Fruit fly (Drosophila melanogaster): Measurements from ENCODE around the gene CG34398.

The CG34398 gene

DNA sequence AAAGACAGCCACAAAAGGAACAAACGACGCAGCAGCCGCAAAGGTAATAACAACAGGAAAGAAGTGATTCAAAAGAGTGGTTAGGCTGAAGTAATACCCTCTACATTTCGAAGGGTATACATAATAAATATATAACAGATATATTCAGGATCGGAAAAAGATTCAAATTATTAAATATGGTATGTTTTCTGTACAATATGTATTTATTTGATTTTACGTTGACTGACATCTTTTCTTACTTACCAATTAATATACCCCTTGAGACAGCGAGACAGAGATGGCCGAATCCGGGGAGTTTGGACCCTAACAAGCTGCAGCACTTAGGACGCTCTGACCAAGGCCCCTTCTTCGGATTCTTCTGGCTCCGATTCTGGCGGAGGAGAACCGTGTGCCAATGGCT is 7.7 kb downstream of the CG34398 start:
- TF ChIP-seq EcR (GFP tag; optimal IDR thresholded peaks at IDR 0.05) = no peak
- no peak for TF ChIP-seq CG12605 (GFP tag; IDR thresholded peaks at IDR 0.05)
- TF ChIP-seq CG8301 (tag; optimal IDR thresholded peaks at IDR 0.05) = no peak
- TF ChIP-seq CG9948 (tag; optimal IDR thresholded peaks at IDR 0.05) = peak; percentile 58
- peak; percentile 35 for TF ChIP-seq CG14655 (GFP tag; optimal IDR thresholded peaks at IDR 0.05)
- peak; percentile 26 for TF ChIP-seq CG34367 (tag; optimal IDR thresholded peaks at IDR 0.05)
- no peak for TF ChIP-seq CG4496 (GFP tag; IDR thresholded peaks at IDR 0.05)
- TF ChIP-seq CG15710 (tag; optimal IDR thresholded peaks at IDR 0.05) = peak; percentile 23
- peak; percentile 2 for TF ChIP-seq Snoo (tag; optimal IDR thresholded peaks at IDR 0.05)
- no peak for TF ChIP-seq D1 (tag; optimal IDR thresholded peaks at IDR 0.05)
- TF ChIP-seq CG17806 (tag; optimal IDR thresholded peaks at IDR 0.05) = peak; percentile 49
- TF ChIP-seq Ets98B (GFP tag; IDR thresholded peaks at IDR 0.05) = no peak
- TF ChIP-seq CG10348 (GFP tag; IDR thresholded peaks at IDR 0.05) = no peak
- no peak for TF ChIP-seq CG32121 (GFP tag; IDR thresholded peaks at IDR 0.05)
- TF ChIP-seq CG8159 (tag; optimal IDR thresholded peaks at IDR 0.05) = peak; percentile 54
- TF ChIP-seq gl (tag; optimal IDR thresholded peaks at IDR 0.05) = no peak
- TF ChIP-seq Pif1B (GFP tag; optimal IDR thresholded peaks at IDR 0.05) = no peak
- no peak for TF ChIP-seq CG13204 (GFP tag; optimal IDR thresholded peaks at IDR 0.05)
- TF ChIP-seq rn (GFP tag; IDR thresholded peaks at IDR 0.05) = no peak
- no peak for TF ChIP-seq fd96Ca (GFP tag; IDR thresholded peaks at IDR 0.05)
- no peak for TF ChIP-seq Pif1A (GFP tag; optimal IDR thresholded peaks at IDR 0.05)

DNA sequence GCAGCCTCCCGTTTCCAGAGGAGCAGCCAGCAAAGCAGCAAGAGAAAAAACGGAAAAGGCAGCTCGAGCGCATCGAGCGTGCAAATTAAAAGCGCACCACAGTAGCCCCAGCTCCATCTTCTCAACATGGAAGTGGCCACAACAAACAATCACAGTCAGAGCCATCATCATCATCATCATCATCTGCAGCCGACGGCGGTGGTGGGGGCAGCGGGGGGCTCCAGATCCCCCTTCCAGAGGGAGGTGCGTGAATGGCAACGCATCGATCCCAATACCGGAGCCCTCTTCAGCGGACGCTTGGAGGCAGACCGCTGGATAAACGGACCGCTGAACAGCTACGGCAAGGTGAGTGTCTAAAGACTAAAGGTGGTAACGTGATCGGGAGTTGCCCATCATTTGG is 17.1 kb downstream of the CG34398 start:
- TF ChIP-seq CG15710 (tag; optimal IDR thresholded peaks at IDR 0.05) (no peak), CG34367 (tag; optimal IDR thresholded peaks at IDR 0.05) (no peak), Snoo (tag; optimal IDR thresholded peaks at IDR 0.05) (no peak), fd96Ca (GFP tag; IDR thresholded peaks at IDR 0.05) (no peak), CG13204 (GFP tag; optimal IDR thresholded peaks at IDR 0.05) (peak; percentile 87)

DNA sequence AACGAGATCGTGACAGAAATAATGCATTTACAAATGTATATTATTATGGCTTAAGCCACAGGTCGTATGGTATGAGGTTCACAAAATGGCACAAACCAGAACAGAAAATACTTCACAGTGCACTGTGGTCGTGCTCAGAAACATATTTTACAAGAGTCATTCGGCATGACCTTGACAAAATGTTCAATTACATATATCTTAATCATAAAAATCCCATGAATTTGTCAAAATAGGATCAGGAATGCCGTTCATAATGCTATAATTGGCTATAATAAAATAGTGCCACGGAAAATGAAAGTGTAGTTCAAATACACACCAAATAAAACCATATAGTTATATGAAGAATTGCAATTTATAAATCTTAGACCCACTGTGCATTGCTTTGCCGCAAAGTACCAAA is 21.1 kb downstream of the CG34398 start:
- peak; percentile 24 for TF ChIP-seq gl (tag; optimal IDR thresholded peaks at IDR 0.05)
- TF ChIP-seq CG4496 (GFP tag; IDR thresholded peaks at IDR 0.05) = no peak
- TF ChIP-seq Pif1B (GFP tag; optimal IDR thresholded peaks at IDR 0.05) = peak; percentile 61
- TF ChIP-seq CG14655 (GFP tag; optimal IDR thresholded peaks at IDR 0.05) = peak; percentile 81
- peak; percentile 74 for TF ChIP-seq CG17806 (tag; optimal IDR thresholded peaks at IDR 0.05)
- no peak for TF ChIP-seq Snoo (tag; optimal IDR thresholded peaks at IDR 0.05)
- peak; percentile 82 for TF ChIP-seq CG8159 (tag; optimal IDR thresholded peaks at IDR 0.05)
- TF ChIP-seq CG9948 (tag; optimal IDR thresholded peaks at IDR 0.05) = peak; percentile 71
- TF ChIP-seq Ets98B (GFP tag; IDR thresholded peaks at IDR 0.05) = peak; percentile 25; the same call in 1 of the 2 replicates
- peak; percentile 82 for TF ChIP-seq CG8301 (tag; optimal IDR thresholded peaks at IDR 0.05)
- no peak for TF ChIP-seq rn (GFP tag; IDR thresholded peaks at IDR 0.05)
- TF ChIP-seq CG32121 (GFP tag; IDR thresholded peaks at IDR 0.05) = peak; percentile 21; the same call in 1 of the 2 replicates
- no peak for TF ChIP-seq EcR (GFP tag; optimal IDR thresholded peaks at IDR 0.05)
- TF ChIP-seq fd96Ca (GFP tag; IDR thresholded peaks at IDR 0.05) = no peak
- TF ChIP-seq CG10348 (GFP tag; IDR thresholded peaks at IDR 0.05) = no peak
- no peak for TF ChIP-seq CG12605 (GFP tag; IDR thresholded peaks at IDR 0.05)
- TF ChIP-seq CG34367 (tag; optimal IDR thresholded peaks at IDR 0.05) = peak; percentile 69
- peak; percentile 69 for TF ChIP-seq CG15710 (tag; optimal IDR thresholded peaks at IDR 0.05)
- peak; percentile 55 for TF ChIP-seq D1 (tag; optimal IDR thresholded peaks at IDR 0.05)
- no peak for TF ChIP-seq CG13204 (GFP tag; optimal IDR thresholded peaks at IDR 0.05)
- peak; percentile 18 for TF ChIP-seq Pif1A (GFP tag; optimal IDR thresholded peaks at IDR 0.05)

DNA sequence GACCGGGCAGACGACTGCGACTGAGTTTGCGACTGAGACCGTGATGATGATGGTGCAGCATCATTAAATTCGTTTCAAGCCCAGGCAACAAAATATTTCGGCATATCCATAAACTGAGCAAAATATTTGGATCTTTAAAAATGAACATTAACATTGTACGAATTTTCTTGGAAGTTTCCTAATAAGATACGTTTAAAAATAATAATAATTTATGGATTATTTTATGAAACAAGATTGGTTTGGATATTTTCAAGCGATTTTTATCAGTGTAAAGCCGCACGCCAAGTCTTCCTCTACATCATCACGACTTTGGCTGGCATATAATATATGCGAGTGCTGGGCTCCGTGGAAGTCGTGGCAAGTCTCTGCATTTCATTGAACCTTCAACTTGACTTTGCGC is 21.7 kb downstream of the CG34398 start:
- TF ChIP-seq CG34367 (tag; optimal IDR thresholded peaks at IDR 0.05) = peak; percentile 78
- peak; percentile 83 for TF ChIP-seq CG9948 (tag; optimal IDR thresholded peaks at IDR 0.05)
- TF ChIP-seq CG14655 (GFP tag; optimal IDR thresholded peaks at IDR 0.05) = peak; percentile 75
- peak; percentile 33 for TF ChIP-seq CG13204 (GFP tag; optimal IDR thresholded peaks at IDR 0.05)
- peak; percentile 76 for TF ChIP-seq CG15710 (tag; optimal IDR thresholded peaks at IDR 0.05)
- TF ChIP-seq gl (tag; optimal IDR thresholded peaks at IDR 0.05) = peak; percentile 63
- no peak for TF ChIP-seq Snoo (tag; optimal IDR thresholded peaks at IDR 0.05)
- peak; percentile 68 for TF ChIP-seq Ets98B (GFP tag; IDR thresholded peaks at IDR 0.05)
- peak; percentile 78 for TF ChIP-seq CG8301 (tag; optimal IDR thresholded peaks at IDR 0.05)
- peak; percentile 83 for TF ChIP-seq CG17806 (tag; optimal IDR thresholded peaks at IDR 0.05)
- peak; percentile 33 for TF ChIP-seq Pif1A (GFP tag; optimal IDR thresholded peaks at IDR 0.05)
- TF ChIP-seq D1 (tag; optimal IDR thresholded peaks at IDR 0.05) = peak; percentile 41
- 0 out of 3 replicates have a peak, but pooled peaks have one; percentile 34 for TF ChIP-seq fd96Ca (GFP tag; IDR thresholded peaks at IDR 0.05)
- TF ChIP-seq CG32121 (GFP tag; IDR thresholded peaks at IDR 0.05) = peak; percentile 62; the same call in 1 of the 2 replicates
- peak; percentile 45; the same call in 1 of the 2 replicates for TF ChIP-seq rn (GFP tag; IDR thresholded peaks at IDR 0.05)
- TF ChIP-seq EcR (GFP tag; optimal IDR thresholded peaks at IDR 0.05) = peak; percentile 51
- TF ChIP-seq Pif1B (GFP tag; optimal IDR thresholded peaks at IDR 0.05) = peak; percentile 84
- no peak for TF ChIP-seq CG10348 (GFP tag; IDR thresholded peaks at IDR 0.05)
- TF ChIP-seq CG4496 (GFP tag; IDR thresholded peaks at IDR 0.05) = peak; percentile 75
- peak; percentile 82 for TF ChIP-seq CG8159 (tag; optimal IDR thresholded peaks at IDR 0.05)
- TF ChIP-seq CG12605 (GFP tag; IDR thresholded peaks at IDR 0.05) = peak; percentile 60

DNA sequence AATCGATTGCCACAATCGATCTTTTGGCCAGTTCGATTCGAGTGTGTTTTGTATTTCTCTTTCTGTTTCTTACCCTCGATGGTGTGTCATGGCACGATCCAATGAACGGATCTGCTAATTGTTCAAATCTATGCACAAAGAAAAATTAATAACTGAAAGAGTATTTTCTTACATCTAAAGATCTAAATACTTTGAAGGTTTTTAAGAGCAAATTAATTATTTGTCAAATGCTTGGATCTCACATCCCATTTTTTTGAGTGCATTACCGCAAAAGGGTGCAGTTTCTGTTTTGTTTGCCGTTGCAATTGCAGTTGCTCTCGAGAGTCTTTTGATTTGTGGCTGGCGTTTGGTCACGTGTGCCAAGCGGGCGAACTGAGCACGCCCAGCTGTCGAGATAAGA is 23.3 kb downstream of the CG34398 start:
- TF ChIP-seq CG15710 (tag; optimal IDR thresholded peaks at IDR 0.05) (no peak), Ets98B (GFP tag; IDR thresholded peaks at IDR 0.05) (peak; percentile 24; the same call in 1 of the 2 replicates), CG12605 (GFP tag; IDR thresholded peaks at IDR 0.05) (no peak), CG4496 (GFP tag; IDR thresholded peaks at IDR 0.05) (peak; percentile 46; the same call in 1 of the 3 replicates), CG8301 (tag; optimal IDR thresholded peaks at IDR 0.05) (no peak), Pif1A (GFP tag; optimal IDR thresholded peaks at IDR 0.05) (no peak), EcR (GFP tag; optimal IDR thresholded peaks at IDR 0.05) (no peak), CG8159 (tag; optimal IDR thresholded peaks at IDR 0.05) (peak; percentile 1), CG32121 (GFP tag; IDR thresholded peaks at IDR 0.05) (peak; percentile 30; the same call in 1 of the 2 replicates)

Measured in whole organism, pupa.